Worm (Caenorhabditis elegans) whole organism, L2 larva: ENCODE results near the gene C18H7.1.

Experiments
- crh-2 ChIP-seq: sonication (generic microtip); optimal IDR thresholded peaks from 2 replicates; lab custom pipeline; 2017; ENCODE audit warnings: missing biosample characterization, missing genetic modification characterization
- mdl-1 ChIP-seq, 2 experiments: fragments of 150-350 bp in 1 of 2; sonication (generic microtip) in 1 of 2; optimal IDR thresholded peaks; 2 replicates each; lab custom pipeline; 2017; ENCODE audit warnings: missing biosample characterization in 2 of 2, missing genetic modification characterization in 2 of 2
- nhr-25 ChIP-seq: fragments of 150-350 bp; sonication (generic microtip); optimal IDR thresholded peaks from 3 replicates; lab custom pipeline; 2014; ENCODE audit warnings: missing biosample characterization, missing genetic modification characterization

DNA sequence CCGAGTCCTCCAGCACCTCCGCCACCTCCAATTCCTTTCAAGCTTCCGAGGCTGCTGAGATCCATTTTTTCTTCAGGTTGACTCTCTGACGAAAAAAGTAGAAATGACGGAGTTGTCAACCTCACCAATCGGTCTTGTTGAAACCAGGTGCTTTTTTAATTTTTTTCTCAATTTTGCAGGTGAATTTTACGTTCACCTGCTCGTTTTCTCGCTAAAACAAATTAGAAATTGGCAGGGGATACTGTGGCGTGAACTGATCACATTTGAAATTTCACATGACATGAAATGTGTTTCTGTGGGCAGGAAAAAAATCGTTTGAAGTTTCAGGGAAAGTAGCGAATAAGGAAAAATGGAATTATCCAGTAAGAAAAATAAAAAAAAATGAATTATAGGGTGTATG lies 23.0 kb upstream of the C18H7.1 start, which contains the start of gene C18H7.6:
- TF ChIP-seq nhr-25: no peak
- no peak for TF ChIP-seq mdl-1 (tag; optimal IDR thresholded peaks at IDR 0.05; lab: Kevin White, UChicago)
- TF ChIP-seq crh-2 (tag; lab: Kevin White, UChicago): no peak
